Worm (Caenorhabditis elegans) whole organism, L4 larva: ENCODE measurements around the gene slc-25A29.

Experiments used
- Y105C5A.15 ChIP-seq: fragments of 200-800 bp; sonication (Bioruptor generic); IDR thresholded peaks from 2 replicates; pipeline ENCODE4 v1.3.6; 2022; ENCODE audit warnings: missing genetic modification characterization, missing compliant biosample characterization
- dmd-8 ChIP-seq: fragments of 200-800 bp; sonication (Bioruptor generic); IDR thresholded peaks from 2 replicates; pipeline ENCODE4 v1.3.6; 2022; ENCODE audit warnings: missing genetic modification characterization, missing compliant biosample characterization
- mdl-1 ChIP-seq, 2 experiments: fragments of 150-350 bp in 1 of 2; sonication (generic microtip) in 1 of 2; optimal IDR thresholded peaks; 2 replicates each; lab custom pipeline; 2014 to 2017; ENCODE audit warnings: missing biosample characterization in 2 of 2, missing genetic modification characterization in 2 of 2
- vab-7 ChIP-seq: fragments of 200-800 bp; sonication (Bioruptor generic); IDR thresholded peaks from 2 replicates; pipeline ENCODE4 v1.3.6; 2022; ENCODE audit warnings: missing genetic modification reagents, missing genetic modification characterization, missing compliant biosample characterization
- ztf-11 ChIP-seq: fragments of 150-350 bp; optimal IDR thresholded peaks from 2 replicates; lab custom pipeline; 2014; ENCODE audit warnings: missing biosample characterization, missing genetic modification characterization

DNA sequence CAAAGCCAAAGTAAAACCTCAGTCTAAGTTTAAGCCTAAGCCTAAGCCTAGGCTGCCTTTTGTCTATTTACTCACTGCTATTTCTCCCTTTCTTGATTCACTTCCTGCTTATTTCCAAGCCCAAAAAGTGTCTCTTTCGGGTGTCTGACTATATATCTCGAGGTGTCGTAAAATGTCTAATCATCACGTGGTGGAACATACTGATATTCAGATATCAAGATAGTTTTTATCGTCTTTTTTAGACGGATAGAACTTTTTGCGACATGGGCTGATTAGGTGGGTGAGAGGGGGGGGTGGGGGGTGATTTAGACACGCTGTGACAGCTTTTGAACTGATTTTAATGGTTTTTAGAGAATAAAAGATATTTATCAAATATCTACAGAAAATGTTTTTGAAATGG, 1.0 kb downstream of the slc-25A29 start:
- TF ChIP-seq mdl-1 (tag; optimal IDR thresholded peaks at IDR 0.05; lab: Kevin White, UChicago) (peak in 1 of 2 experiments; percentile 36), Y105C5A.15 (GFP tag; lab: Robert Waterston, UW) (no peak), dmd-8 (GFP tag; lab: Robert Waterston, UW) (no peak), ztf-11 (tag; lab: Kevin White, UChicago) (no peak), vab-7 (GFP tag; lab: Robert Waterston, UW) (no peak)
